Worm (Caenorhabditis elegans) whole organism, midembryonic: ENCODE data around the gene clec-83.

Source experiments
- flt-1 ChIP-seq: fragments of 200-800 bp; sonication (Bioruptor generic); IDR thresholded peaks from 2 replicates; pipeline ENCODE4 v1.3.6; 2022; ENCODE audit warnings: missing genetic modification characterization, missing compliant biosample characterization
- klf-2 ChIP-seq: fragments of 200-800 bp; sonication (Bioruptor generic); conservative IDR thresholded peaks from 2 replicates; pipeline ENCODE4 v1.3.6; 2022; ENCODE audit warnings: missing genetic modification reagents, missing genetic modification characterization, missing compliant biosample characterization
- med-1 ChIP-seq: sonication (generic microtip); optimal IDR thresholded peaks from 2 replicates; lab custom pipeline; 2017; ENCODE audit warnings: missing genetic modification characterization, mild to moderate bottlenecking, missing compliant biosample characterization, antibody characterized with exemption, missing genetic modification reagents; ENCODE audit not compliant: insufficient read depth
- ref-1 ChIP-seq: fragments of 200-800 bp; sonication (Bioruptor generic); conservative IDR thresholded peaks from 2 replicates; pipeline ENCODE4 v1.3.6; 2022; ENCODE audit warnings: missing genetic modification reagents, missing genetic modification characterization, missing compliant biosample characterization
- ztf-29 ChIP-seq: fragments of 200-800 bp; sonication (Bioruptor generic); IDR thresholded peaks from 2 replicates; pipeline ENCODE4 v1.3.6; 2022; ENCODE audit warnings: missing genetic modification reagents, missing genetic modification characterization, missing compliant biosample characterization

DNA sequence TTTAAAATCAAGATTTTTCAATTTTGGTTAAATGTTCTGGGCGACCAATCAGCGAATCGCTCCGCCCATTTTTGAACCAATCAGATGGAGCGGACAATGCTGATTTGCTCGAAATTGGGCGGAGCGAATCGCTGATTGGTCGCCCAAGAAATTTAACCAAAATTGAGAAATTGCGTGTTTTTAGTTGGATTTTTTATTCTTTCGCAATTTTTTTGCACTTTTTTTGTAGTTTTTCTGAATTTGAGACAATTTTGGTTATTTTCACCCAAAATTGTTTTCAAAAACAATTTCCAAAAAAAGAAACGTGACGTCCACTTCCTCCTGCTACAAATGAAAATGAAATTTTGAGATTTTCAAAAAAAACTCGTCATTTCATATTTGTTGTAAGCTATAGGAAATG, 45.4 kb upstream of the clec-83 start, which contains the start of gene dml-1:
- TF ChIP-seq ref-1 (GFP tag; lab: Robert Waterston, UW) (no peak), ztf-29 (GFP tag; lab: Robert Waterston, UW) (no peak), klf-2 (GFP tag; lab: Robert Waterston, UW) (no peak), flt-1 (GFP tag; lab: Robert Waterston, UW) (no peak), med-1 (no peak)
